Worm (Caenorhabditis elegans) whole organism, mixed stage, embryonic: Measurements from ENCODE around the gene ykt-6.

ENCODE experiments used
- M03D4.4 ChIP-seq: sonication (generic microtip); optimal IDR thresholded peaks from 2 replicates; lab custom pipeline; 2017; ENCODE audit warnings: mild to moderate bottlenecking, missing genetic modification characterization, missing compliant biosample characterization
- bed-3 ChIP-seq: fragments of 200-800 bp; sonication (Bioruptor generic); optimal IDR thresholded peaks from 3 replicates; lab custom pipeline; 2018; ENCODE audit warnings: mild to moderate bottlenecking, missing genetic modification characterization, moderate library complexity, missing compliant biosample characterization
- blmp-1 ChIP-seq: fragments of 150-350 bp; optimal IDR thresholded peaks from 2 replicates; lab custom pipeline; 2014; ENCODE audit warnings: missing biosample characterization, missing genetic modification characterization
- ceh-39 ChIP-seq: fragments of 150-350 bp; optimal IDR thresholded peaks from 2 replicates; lab custom pipeline; 2014; ENCODE audit warnings: missing biosample characterization, missing genetic modification characterization
- ceh-43 ChIP-seq: fragments of 200-800 bp; sonication (Bioruptor generic); optimal IDR thresholded peaks from 2 replicates; lab custom pipeline; 2018; ENCODE audit warnings: mild to moderate bottlenecking, missing genetic modification characterization, moderate library complexity, missing compliant biosample characterization
- ceh-83 ChIP-seq: fragments of 200-800 bp; sonication (Bioruptor generic); optimal IDR thresholded peaks from 2 replicates; lab custom pipeline; 2018; ENCODE audit warnings: mild to moderate bottlenecking, missing genetic modification characterization, missing compliant biosample characterization
- ces-1 ChIP-seq: fragments of 150-350 bp; optimal IDR thresholded peaks from 2 replicates; lab custom pipeline; 2014; ENCODE audit warnings: missing biosample characterization, missing genetic modification reagents, missing genetic modification characterization
- cnd-1 ChIP-seq: fragments of 200-800 bp; sonication (Bioruptor generic); optimal IDR thresholded peaks from 2 replicates; lab custom pipeline; 2018; ENCODE audit warnings: mild to moderate bottlenecking, missing genetic modification characterization, missing compliant biosample characterization
- drap-1 ChIP-seq: fragments of 200-800 bp; sonication (Bioruptor generic); optimal IDR thresholded peaks from 3 replicates; lab custom pipeline; 2018; ENCODE audit warnings: mild to moderate bottlenecking, missing genetic modification characterization, missing compliant biosample characterization
- elt-1 ChIP-seq: sonication (generic microtip); optimal IDR thresholded peaks from 2 replicates; lab custom pipeline; 2017; ENCODE audit warnings: missing genetic modification characterization, mild to moderate bottlenecking, missing compliant biosample characterization, antibody characterized with exemption, moderate library complexity, borderline replicate concordance; ENCODE audit not compliant: insufficient read depth
- elt-3 ChIP-seq: fragments of 150-350 bp; optimal IDR thresholded peaks from 2 replicates; lab custom pipeline; 2014; ENCODE audit warnings: missing biosample characterization, missing genetic modification characterization
- flh-1 ChIP-seq: fragments of 200-800 bp; sonication (Bioruptor generic); optimal IDR thresholded peaks from 2 replicates; lab custom pipeline; 2018; ENCODE audit warnings: mild to moderate bottlenecking, missing genetic modification characterization, moderate library complexity, missing compliant biosample characterization
- ham-2 ChIP-seq: fragments of 200-800 bp; sonication (Bioruptor generic); optimal IDR thresholded peaks from 2 replicates; lab custom pipeline; 2018; ENCODE audit warnings: mild to moderate bottlenecking, missing genetic modification characterization, missing compliant biosample characterization
- hlh-1 ChIP-seq: fragments of 150-350 bp; optimal IDR thresholded peaks from 2 replicates; lab custom pipeline; 2014; ENCODE audit warnings: missing biosample characterization, missing genetic modification reagents, missing genetic modification characterization
- lin-13 ChIP-seq: fragments of 150-350 bp; optimal IDR thresholded peaks from 2 replicates; lab custom pipeline; 2014; ENCODE audit warnings: missing biosample characterization, missing genetic modification characterization
- lin-32 ChIP-seq: fragments of 200-800 bp; sonication (Bioruptor generic); optimal IDR thresholded peaks from 2 replicates; lab custom pipeline; 2018; ENCODE audit warnings: mild to moderate bottlenecking, missing genetic modification characterization, missing compliant biosample characterization
- lsy-2 ChIP-seq: fragments of 150-350 bp; optimal IDR thresholded peaks from 2 replicates; lab custom pipeline; 2014; ENCODE audit warnings: missing biosample characterization, missing genetic modification characterization
- mab-5 ChIP-seq: fragments of 150-350 bp; optimal IDR thresholded peaks from 2 replicates; lab custom pipeline; 2014; ENCODE audit warnings: missing biosample characterization, missing genetic modification characterization
- mep-1 ChIP-seq: fragments of 150-350 bp; optimal IDR thresholded peaks from 2 replicates; lab custom pipeline; 2017; ENCODE audit warnings: missing biosample characterization, missing genetic modification reagents, missing genetic modification characterization, inconsistent platforms
- mls-2 ChIP-seq: sonication (generic microtip); optimal IDR thresholded peaks from 2 replicates; lab custom pipeline; 2016; ENCODE audit warnings: mild to moderate bottlenecking, missing genetic modification characterization, moderate library complexity, missing compliant biosample characterization
- nhr-12 ChIP-seq: fragments of 150-350 bp; optimal IDR thresholded peaks from 2 replicates; lab custom pipeline; 2014; ENCODE audit warnings: missing biosample characterization, missing genetic modification characterization
- nhr-2 ChIP-seq: fragments of 150-350 bp; optimal IDR thresholded peaks from 2 replicates; lab custom pipeline; 2014; ENCODE audit warnings: missing biosample characterization, missing genetic modification characterization
- nhr-237 ChIP-seq: fragments of 150-350 bp; optimal IDR thresholded peaks from 2 replicates; lab custom pipeline; 2014; ENCODE audit warnings: missing biosample characterization, missing genetic modification characterization
- nhr-28 ChIP-seq: fragments of 150-350 bp; optimal IDR thresholded peaks from 2 replicates; lab custom pipeline; 2014; ENCODE audit warnings: missing biosample characterization, missing genetic modification characterization
- nhr-76 ChIP-seq: sonication (generic microtip); optimal IDR thresholded peaks from 2 replicates; lab custom pipeline; 2017; ENCODE audit warnings: missing biosample characterization, missing genetic modification characterization
- pha-4 ChIP-seq: fragments of 150-350 bp; optimal IDR thresholded peaks from 2 replicates; lab custom pipeline; 2018; ENCODE audit warnings: missing biosample characterization, missing genetic modification reagents, missing genetic modification characterization
- sem-2 ChIP-seq: fragments of 200-800 bp; sonication (Bioruptor generic); optimal IDR thresholded peaks from 2 replicates; lab custom pipeline; 2018; ENCODE audit warnings: mild to moderate bottlenecking, missing genetic modification characterization, missing compliant biosample characterization
- snpc-4 ChIP-seq: fragments of 150-350 bp; optimal IDR thresholded peaks from 2 replicates; lab custom pipeline; 2014; ENCODE audit warnings: missing biosample characterization, missing genetic modification characterization
- sptf-1 ChIP-seq: sonication (generic microtip); optimal IDR thresholded peaks from 2 replicates; lab custom pipeline; 2017; ENCODE audit warnings: mild to moderate bottlenecking, missing genetic modification characterization, moderate library complexity, missing compliant biosample characterization
- tbx-8 ChIP-seq: fragments of 200-800 bp; sonication (Bioruptor generic); optimal IDR thresholded peaks from 2 replicates; lab custom pipeline; 2018; ENCODE audit warnings: mild to moderate bottlenecking, missing genetic modification characterization, moderate library complexity, missing compliant biosample characterization
- unc-120 ChIP-seq: sonication (generic microtip); optimal IDR thresholded peaks from 2 replicates; lab custom pipeline; 2017; ENCODE audit warnings: missing genetic modification characterization, missing compliant biosample characterization; ENCODE audit not compliant: poor library complexity, severe bottlenecking
- unc-39 ChIP-seq: fragments of 150-350 bp; optimal IDR thresholded peaks from 2 replicates; lab custom pipeline; 2014; ENCODE audit warnings: missing biosample characterization, missing genetic modification characterization
- unc-62 ChIP-seq: fragments of 150-350 bp; optimal IDR thresholded peaks from 2 replicates; lab custom pipeline; 2014; ENCODE audit warnings: missing biosample characterization, missing genetic modification reagents, missing genetic modification characterization
- zip-8 ChIP-seq: fragments of 150-350 bp; optimal IDR thresholded peaks from 2 replicates; lab custom pipeline; 2014; ENCODE audit warnings: missing biosample characterization, missing genetic modification characterization
- ztf-11 ChIP-seq: fragments of 150-350 bp; optimal IDR thresholded peaks from 2 replicates; lab custom pipeline; 2014; ENCODE audit warnings: missing biosample characterization, missing genetic modification characterization

The ykt-6 gene

ce11 chrIII:7272088-7272487 lies 15.3 kb downstream of the ykt-6 start:
- TF ChIP-seq mls-2 (tag; lab: Kevin White, UChicago) (peak; percentile 75), cnd-1 (peak; percentile 11), ces-1 (GFP tag; lab: Kevin White, UChicago) (peak; percentile 34), unc-62 (GFP tag; lab: Kevin White, UChicago) (no peak), hlh-1 (tag; lab: Kevin White, UChicago) (no peak), ceh-43 (GFP tag; lab: Kevin White, UChicago) (peak; percentile 64), flh-1 (GFP tag; lab: Kevin White, UChicago) (no peak), sptf-1 (tag; lab: Kevin White, UChicago) (peak; percentile 37), ham-2 (no peak), elt-3 (tag; lab: Kevin White, UChicago) (no peak), elt-1 (no peak), nhr-237 (tag; lab: Kevin White, UChicago) (no peak), lsy-2 (tag; lab: Kevin White, UChicago) (peak; percentile 16), mep-1 (peak; percentile 33), sem-2 (GFP tag; lab: Kevin White, UChicago) (no peak), ztf-11 (tag; lab: Kevin White, UChicago) (no peak), nhr-28 (tag; lab: Kevin White, UChicago) (no peak), drap-1 (GFP tag; lab: Kevin White, UChicago) (no peak), ceh-83 (GFP tag; lab: Kevin White, UChicago) (peak; percentile 6), unc-39 (tag; lab: Kevin White, UChicago) (no peak), mab-5 (tag; lab: Kevin White, UChicago) (no peak), nhr-12 (tag; lab: Kevin White, UChicago) (no peak), snpc-4 (tag; lab: Kevin White, UChicago) (no peak), pha-4 (tag; lab: Kevin White, UChicago) (peak; percentile 9), blmp-1 (tag; lab: Kevin White, UChicago) (no peak), zip-8 (tag; lab: Kevin White, UChicago) (no peak), M03D4.4 (tag; lab: Kevin White, UChicago) (peak; percentile 64), ceh-39 (no peak), nhr-76 (tag; lab: Kevin White, UChicago) (no peak), nhr-2 (tag; lab: Kevin White, UChicago) (no peak), lin-32 (GFP tag; lab: Kevin White, UChicago) (no peak), lin-13 (tag; lab: Kevin White, UChicago) (peak; percentile 36), unc-120 (peak; percentile 46), bed-3 (GFP tag; lab: Kevin White, UChicago) (no peak), tbx-8 (no peak)

- TF ChIP-seq mls-2 (tag; lab: Kevin White, UChicago) (no peak), unc-39 (tag; lab: Kevin White, UChicago) (no peak), unc-120 (no peak), ceh-39 (no peak), mab-5 (tag; lab: Kevin White, UChicago) (no peak), ces-1 (GFP tag; lab: Kevin White, UChicago) (no peak), elt-1 (no peak), nhr-28 (tag; lab: Kevin White, UChicago) (no peak), ceh-43 (GFP tag; lab: Kevin White, UChicago) (no peak), lsy-2 (tag; lab: Kevin White, UChicago) (no peak)
Observed at ce11 chrIII:7271083-7271482, 16.3 kb downstream of the ykt-6 start.

- no peak for TF ChIP-seq M03D4.4 (tag; lab: Kevin White, UChicago)
- no peak for TF ChIP-seq sem-2 (GFP tag; lab: Kevin White, UChicago)
- TF ChIP-seq ham-2 = no peak
- no peak for TF ChIP-seq nhr-2 (tag; lab: Kevin White, UChicago)
- TF ChIP-seq drap-1 (GFP tag; lab: Kevin White, UChicago) = no peak
- TF ChIP-seq ceh-83 (GFP tag; lab: Kevin White, UChicago) = no peak
- TF ChIP-seq pha-4 (tag; lab: Kevin White, UChicago) = no peak
- no peak for TF ChIP-seq mep-1
- no peak for TF ChIP-seq sptf-1 (tag; lab: Kevin White, UChicago)
- TF ChIP-seq zip-8 (tag; lab: Kevin White, UChicago) = no peak
- TF ChIP-seq tbx-8 = no peak
- TF ChIP-seq nhr-237 (tag; lab: Kevin White, UChicago) = no peak
- no peak for TF ChIP-seq lsy-2 (tag; lab: Kevin White, UChicago)
Observed at ce11 chrIII:7263028-7263427, 24.4 kb downstream of the ykt-6 start.
